Worm (Caenorhabditis elegans) whole organism, early embryonic: ENCODE data around the gene T19C4.24.

Source experiments
- ama-1 ChIP-seq: fragments of 150-350 bp; optimal IDR thresholded peaks from 2 replicates; lab custom pipeline; 2014
- ceh-13 ChIP-seq: fragments of 200-800 bp; sonication (Bioruptor generic); optimal IDR thresholded peaks from 2 replicates; lab custom pipeline; 2018; ENCODE audit warnings: mild to moderate bottlenecking, missing genetic modification characterization, missing compliant biosample characterization
- hmbx-1 ChIP-seq: sonication (generic microtip); optimal IDR thresholded peaks from 2 replicates; lab custom pipeline; 2016; ENCODE audit warnings: mild to moderate bottlenecking, missing genetic modification characterization, missing compliant biosample characterization
- hmg-4 ChIP-seq: fragments of 200-800 bp; sonication (Bioruptor generic); optimal IDR thresholded peaks from 2 replicates; lab custom pipeline; 2018; ENCODE audit warnings: mild to moderate bottlenecking, missing genetic modification characterization, missing compliant biosample characterization
- hnd-1 ChIP-seq: sonication (generic microtip); optimal IDR thresholded peaks from 2 replicates; lab custom pipeline; 2016; ENCODE audit warnings: missing genetic modification characterization, missing compliant biosample characterization
- scrt-1 ChIP-seq: fragments of 200-800 bp; sonication (Bioruptor generic); IDR thresholded peaks from 2 replicates; pipeline ENCODE4 v1.3.6; 2022; ENCODE audit warnings: missing genetic modification characterization, missing compliant biosample characterization
- sea-1 ChIP-seq: fragments of 200-800 bp; sonication (Bioruptor generic); conservative IDR thresholded peaks from 2 replicates; pipeline ENCODE4 v1.3.6; 2022; ENCODE audit warnings: missing genetic modification characterization, missing compliant biosample characterization
- tbx-11 ChIP-seq: fragments of 200-800 bp; sonication (Bioruptor generic); IDR thresholded peaks from 2 replicates; pipeline ENCODE4 v1.3.6; 2022; ENCODE audit warnings: missing genetic modification characterization, missing compliant biosample characterization
- tbx-37 ChIP-seq: fragments of 200-800 bp; sonication (Bioruptor generic); conservative IDR thresholded peaks from 2 replicates; pipeline ENCODE4 v1.3.6; 2022; ENCODE audit warnings: missing genetic modification reagents, missing genetic modification characterization, missing compliant biosample characterization
- tra-4 ChIP-seq: sonication (generic microtip); optimal IDR thresholded peaks from 2 replicates; lab custom pipeline; 2017; ENCODE audit warnings: missing genetic modification characterization, missing compliant biosample characterization

DNA sequence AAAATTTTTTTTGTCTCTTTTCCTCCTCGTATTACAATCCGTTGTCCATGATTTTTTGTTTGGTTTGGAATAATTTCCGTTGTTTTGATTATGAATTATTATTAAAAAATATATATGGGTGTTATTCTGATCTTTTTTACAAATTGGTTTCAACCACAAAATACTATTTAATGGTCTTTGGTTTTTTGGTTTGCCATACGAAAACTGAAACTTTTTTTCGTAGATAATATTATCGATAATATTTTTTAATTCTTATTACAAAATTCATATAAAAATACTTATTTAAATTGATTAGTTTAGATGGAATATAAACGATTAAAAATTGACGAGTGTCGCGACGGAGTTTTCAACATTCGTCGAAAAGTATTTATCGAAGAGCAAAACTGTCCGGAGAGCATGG lies 19.6 kb downstream of the T19C4.24 start, which contains the start of gene jmjd-5:
- TF ChIP-seq ama-1 (no peak), tbx-37 (GFP tag; lab: Robert Waterston, UW) (no peak), scrt-1 (GFP tag; lab: Robert Waterston, UW) (no peak), sea-1 (GFP tag; lab: Robert Waterston, UW) (no peak), tra-4 (tag; lab: Kevin White, UChicago) (no peak), hmg-4 (GFP tag; lab: Kevin White, UChicago) (no peak), tbx-11 (GFP tag; lab: Robert Waterston, UW) (no peak), hnd-1 (tag; lab: Kevin White, UChicago) (no peak), ceh-13 (GFP tag; lab: Kevin White, UChicago) (no peak), hmbx-1 (tag; lab: Kevin White, UChicago) (no peak)
